Fruit fly (Drosophila melanogaster): ENCODE measurements around the gene La.

The La gene

DNA sequence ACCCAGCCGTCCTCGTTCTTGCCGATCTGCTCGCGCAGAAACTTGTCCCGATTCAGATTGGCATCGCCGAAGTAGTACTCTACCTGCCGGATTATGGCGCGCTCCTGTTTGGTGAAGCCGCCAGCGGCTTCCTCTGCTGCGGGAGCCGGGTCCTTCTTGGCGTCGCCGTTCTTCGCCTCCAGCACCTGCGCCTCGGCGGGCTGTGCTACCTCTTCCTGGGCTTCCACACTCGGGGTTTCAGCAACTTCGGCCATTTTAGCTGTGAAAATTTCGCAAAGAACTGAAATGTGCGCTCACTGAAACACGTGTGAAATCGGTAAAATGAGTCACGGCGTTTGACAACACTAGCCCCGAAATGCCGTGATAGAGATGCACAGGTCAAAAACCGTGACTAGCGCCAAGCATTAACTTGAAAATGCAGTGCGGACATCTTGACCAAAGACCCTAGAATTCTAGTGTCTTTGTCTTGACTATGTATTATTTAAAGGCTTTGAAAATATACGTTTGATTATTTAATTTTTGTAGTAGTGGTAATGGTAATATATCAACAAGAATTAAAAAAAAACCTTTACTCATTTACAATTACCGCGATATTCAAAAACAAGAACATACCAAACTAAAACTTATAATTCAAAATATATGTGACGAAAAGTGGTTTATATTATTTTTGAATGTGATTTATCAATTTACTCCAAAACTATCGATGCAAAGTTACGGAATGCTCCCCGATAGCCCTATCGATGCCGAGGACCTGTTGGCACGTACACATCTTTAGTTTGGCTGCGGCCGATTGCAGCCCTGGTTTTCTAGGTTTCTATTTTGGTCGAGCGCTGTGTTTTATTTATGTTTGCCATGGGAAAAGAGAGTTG, at the start of gene La, which contains the start of gene RtGEF (continued):
- TF ChIP-seq caup (GFP tag; optimal IDR thresholded peaks at IDR 0.05; ENCODE audit: severe bottlenecking) (no peak), CG2712 (tag; optimal IDR thresholded peaks at IDR 0.05) (peak; percentile 51), tx (GFP tag; optimal IDR thresholded peaks at IDR 0.05) (peak; percentile 44), Nf-YB (GFP tag; optimal IDR thresholded peaks at IDR 0.05) (no peak), pan (optimal IDR thresholded peaks at IDR 0.05) (no peak), pan (GFP tag; optimal IDR thresholded peaks at IDR 0.05 in 1 of 2, IDR thresholded peaks at IDR 0.05 in 1 of 2) (peak in 1 of 2 experiments; percentile 9), sima (GFP tag; optimal IDR thresholded peaks at IDR 0.05) (no peak), CG7745 (tag; optimal IDR thresholded peaks at IDR 0.05) (no peak), bowl (GFP tag; IDR thresholded peaks at IDR 0.05) (no peak), CG1024 (GFP tag; IDR thresholded peaks at IDR 0.05) (peak; percentile 34; the same call in 1 of the 2 replicates), p53 (GFP tag; optimal IDR thresholded peaks at IDR 0.05) (no peak), CG3065 (GFP tag; optimal IDR thresholded peaks at IDR 0.05) (no peak), CG6689 (GFP tag; IDR thresholded peaks at IDR 0.05) (no peak), wek (GFP tag; optimal IDR thresholded peaks at IDR 0.05) (no peak), CG14965 (GFP tag; optimal IDR thresholded peaks at IDR 0.05; ENCODE audit: borderline replicate concordance) (no peak), CG15514 (GFP tag; optimal IDR thresholded peaks at IDR 0.05) (peak; percentile 26), CG18011 (GFP tag; optimal IDR thresholded peaks at IDR 0.05) (no peak), cas (GFP tag; IDR thresholded peaks at IDR 0.05) (no peak), H2.0 (GFP tag; IDR thresholded peaks at IDR 0.05) (peak; percentile 11; the same call in 1 of the 2 replicates), az2 (GFP tag; optimal IDR thresholded peaks at IDR 0.05) (peak; percentile 40), scrt (GFP tag; optimal IDR thresholded peaks at IDR 0.05) (peak; percentile 22), Antp (GFP tag; optimal IDR thresholded peaks at IDR 0.05) (no peak), gsb-n (tag; optimal IDR thresholded peaks at IDR 0.05) (no peak), Atf6 (GFP tag; IDR thresholded peaks at IDR 0.05) (no peak), CG12299 (tag; optimal IDR thresholded peaks at IDR 0.05) (no peak), Six4 (GFP tag; optimal IDR thresholded peaks at IDR 0.05) (no peak), CG11085 (GFP tag; IDR thresholded peaks at IDR 0.05) (peak; percentile 7; the same call in 1 of the 2 replicates), sna (GFP tag; IDR thresholded peaks at IDR 0.05; ENCODE audit: partially characterized antibody) (peak; percentile 81), NK7.1 (GFP tag; optimal IDR thresholded peaks at IDR 0.05) (peak; percentile 14), H15 (GFP tag; IDR thresholded peaks at IDR 0.05) (0 out of 3 replicates have a peak, but pooled peaks have one; percentile 19), Awh (GFP tag; IDR thresholded peaks at IDR 0.05) (no peak), Sox100B (GFP tag; optimal IDR thresholded peaks at IDR 0.05) (peak; percentile 48), CG18764 (GFP tag; optimal IDR thresholded peaks at IDR 0.05) (no peak), disco-r (GFP tag; optimal IDR thresholded peaks at IDR 0.05) (peak; percentile 55), Spps (tag; optimal IDR thresholded peaks at IDR 0.05) (no peak), Ets97D (GFP tag; optimal IDR thresholded peaks at IDR 0.05) (peak; percentile 73), ATbp (GFP tag; optimal IDR thresholded peaks at IDR 0.05) (no peak), shn (GFP tag; optimal IDR thresholded peaks at IDR 0.05) (peak; percentile 62), Nf-YA (GFP tag; IDR thresholded peaks at IDR 0.05) (no peak), MTF-1 (GFP tag; optimal IDR thresholded peaks at IDR 0.05; ENCODE audit: borderline replicate concordance) (no peak), slp2 (GFP tag; optimal IDR thresholded peaks at IDR 0.05) (no peak), CG17359 (tag; optimal IDR thresholded peaks at IDR 0.05) (no peak), trem (tag; optimal IDR thresholded peaks at IDR 0.05) (no peak), abd-A (tag; optimal IDR thresholded peaks at IDR 0.05) (no peak), Hsf (GFP tag; optimal IDR thresholded peaks at IDR 0.05) (peak; percentile 68), CG12071 (GFP tag; optimal IDR thresholded peaks at IDR 0.05) (no peak), CG13296 (GFP tag; optimal IDR thresholded peaks at IDR 0.05) (no peak), kay (GFP tag; optimal IDR thresholded peaks at IDR 0.05) (peak; percentile 63), bcd (GFP tag; optimal IDR thresholded peaks at IDR 0.05) (peak; percentile 39)

All from whole organism, embryonic.